Fruit fly (Drosophila melanogaster) whole organism, embryonic: Measurements from ENCODE around the gene CG16959.

ENCODE experiments used
- ATbp ChIP-seq: fragments of 200-800 bp; sonication (Bioruptor generic); optimal IDR thresholded peaks from 2 replicates; lab custom pipeline; 2017; ENCODE audit warnings: missing biosample characterization, mild to moderate bottlenecking, missing genetic modification characterization, missing genetic modification reagents
- Abd-B ChIP-seq: fragments of 200-800 bp; sonication (Bioruptor generic); optimal IDR thresholded peaks from 2 replicates; lab custom pipeline; 2018; ENCODE audit warnings: missing biosample characterization, mild to moderate bottlenecking, missing genetic modification characterization, moderate library complexity
- Asciz ChIP-seq: fragments of 200-800 bp; sonication (Bioruptor generic); optimal IDR thresholded peaks from 2 replicates; lab custom pipeline; 2017; ENCODE audit warnings: missing biosample characterization, mild to moderate bottlenecking, missing genetic modification characterization, missing genetic modification reagents
- Bdp1 ChIP-seq: fragments of 200-800 bp; sonication (Bioruptor generic); optimal IDR thresholded peaks from 3 replicates; lab custom pipeline; 2016; ENCODE audit warnings: missing biosample characterization, missing genetic modification characterization
- Bgb ChIP-seq: fragments of 200-800 bp; sonication (Bioruptor generic); IDR thresholded peaks from 2 replicates; pipeline ENCODE4 v1.3.6; 2022; ENCODE audit warnings: missing biosample characterization, missing genetic modification characterization; ENCODE audit not compliant: partially characterized antibody
- CG10209 ChIP-seq: fragments of 200-800 bp; sonication (Bioruptor generic); optimal IDR thresholded peaks from 3 replicates; lab custom pipeline; 2017; ENCODE audit warnings: missing biosample characterization, mild to moderate bottlenecking, missing genetic modification characterization, missing genetic modification reagents
- CG10321 ChIP-seq: fragments of 200-800 bp; sonication (Bioruptor generic); IDR thresholded peaks from 2 replicates; pipeline ENCODE4 v1.3.6; 2022; ENCODE audit warnings: missing biosample characterization, missing genetic modification characterization
- CG10565 ChIP-seq: fragments of 200-800 bp; sonication (Bioruptor generic); optimal IDR thresholded peaks from 3 replicates; lab custom pipeline; 2016; ENCODE audit warnings: missing biosample characterization, mild to moderate bottlenecking, missing genetic modification characterization
- CG11398 ChIP-seq: fragments of 200-800 bp; sonication (Bioruptor generic); optimal IDR thresholded peaks from 2 replicates; lab custom pipeline; 2016; ENCODE audit warnings: missing biosample characterization, missing genetic modification characterization
- CG14050 ChIP-seq: fragments of 200-800 bp; sonication (Bioruptor generic); IDR thresholded peaks from 3 replicates; pipeline ENCODE4 v1.3.6; 2022; ENCODE audit warnings: missing biosample characterization, missing genetic modification characterization
- CG15011 ChIP-seq: fragments of 200-800 bp; sonication (Bioruptor generic); optimal IDR thresholded peaks from 3 replicates; lab custom pipeline; 2018; ENCODE audit warnings: missing biosample characterization, mild to moderate bottlenecking, missing genetic modification characterization
- CG15073 ChIP-seq: fragments of 200-800 bp; sonication (Bioruptor generic); optimal IDR thresholded peaks from 2 replicates; lab custom pipeline; 2016; ENCODE audit warnings: missing biosample characterization, missing genetic modification characterization
- CG15514 ChIP-seq: fragments of 200-800 bp; sonication (Bioruptor generic); optimal IDR thresholded peaks from 3 replicates; lab custom pipeline; 2017; ENCODE audit warnings: missing biosample characterization, missing genetic modification characterization, mild to moderate bottlenecking, moderate library complexity, missing genetic modification reagents
- CG16813 ChIP-seq: fragments of 200-800 bp; sonication (Bioruptor generic); IDR thresholded peaks from 3 replicates; pipeline ENCODE4 v1.3.6; 2022; ENCODE audit warnings: missing biosample characterization, missing genetic modification characterization; ENCODE audit not compliant: partially characterized antibody
- CG18764 ChIP-seq: fragments of 200-800 bp; sonication (Bioruptor generic); optimal IDR thresholded peaks from 3 replicates; lab custom pipeline; 2016; ENCODE audit warnings: missing biosample characterization, missing genetic modification characterization
- CG2202 ChIP-seq: fragments of 200-800 bp; sonication (Bioruptor generic); optimal IDR thresholded peaks from 2 replicates; lab custom pipeline; 2018; ENCODE audit warnings: missing biosample characterization, mild to moderate bottlenecking, missing genetic modification characterization
- CG2712 ChIP-seq: fragments of 200-800 bp; optimal IDR thresholded peaks from 3 replicates; lab custom pipeline; 2019; ENCODE audit warnings: missing biosample characterization, mild to moderate bottlenecking, missing genetic modification characterization, moderate library complexity
- CG31224 ChIP-seq: fragments of 200-800 bp; sonication (Bioruptor generic); IDR thresholded peaks from 2 replicates; pipeline ENCODE4 v1.3.6; 2022; ENCODE audit warnings: missing biosample characterization, missing genetic modification characterization
- CG32772 ChIP-seq: fragments of 200-800 bp; sonication (Bioruptor generic); IDR thresholded peaks from 2 replicates; pipeline ENCODE4 v1.3.6; 2022; ENCODE audit warnings: missing biosample characterization, missing genetic modification characterization
- CG4424 ChIP-seq: fragments of 200-800 bp; sonication (Bioruptor generic); optimal IDR thresholded peaks from 3 replicates; lab custom pipeline; 2016; ENCODE audit warnings: missing biosample characterization, missing genetic modification characterization
- CG5953 ChIP-seq: fragments of 200-800 bp; sonication (Bioruptor generic); IDR thresholded peaks from 2 replicates; pipeline ENCODE4 v1.3.6; 2022; ENCODE audit warnings: missing biosample characterization, missing genetic modification characterization
- CG6175 ChIP-seq: fragments of 200-800 bp; sonication (Bioruptor generic); IDR thresholded peaks from 3 replicates; pipeline ENCODE4 v1.3.6; 2022; ENCODE audit warnings: missing biosample characterization, missing genetic modification characterization
- CG8281 ChIP-seq: fragments of 200-800 bp; sonication (Bioruptor generic); optimal IDR thresholded peaks from 2 replicates; lab custom pipeline; 2018; ENCODE audit warnings: missing biosample characterization, mild to moderate bottlenecking, missing genetic modification characterization, moderate library complexity
- CG8290 ChIP-seq, 3 experiments: fragments of 200-800 bp; sonication (Bioruptor generic); optimal IDR thresholded peaks; 2 replicates each; lab custom pipeline; 2016 to 2019; ENCODE audit warnings: missing biosample characterization in 3 of 3, missing genetic modification characterization in 3 of 3, mild to moderate bottlenecking in 2 of 3, moderate library complexity in 1 of 3
- CG8924 ChIP-seq: fragments of 200-800 bp; optimal IDR thresholded peaks from 3 replicates; lab custom pipeline; 2019; ENCODE audit warnings: missing biosample characterization, mild to moderate bottlenecking, missing genetic modification characterization, moderate library complexity
- CG8944 ChIP-seq: fragments of 200-800 bp; sonication (Bioruptor generic); optimal IDR thresholded peaks from 3 replicates; lab custom pipeline; 2016; ENCODE audit warnings: missing biosample characterization, missing genetic modification characterization
- Drgx ChIP-seq: fragments of 200-800 bp; sonication (Bioruptor generic); IDR thresholded peaks from 2 replicates; pipeline ENCODE4 v1.3.6; 2022; ENCODE audit warnings: missing biosample characterization, missing genetic modification characterization
- E2f1 ChIP-seq: fragments of 200-800 bp; sonication (Bioruptor generic); IDR thresholded peaks from 2 replicates; pipeline ENCODE4 v1.3.6; 2022; ENCODE audit warnings: missing biosample characterization, missing genetic modification characterization
- Eip74EF ChIP-seq, 2 experiments: fragments of 200-800 bp in 1 of 2; fragments of >200 bp in 1 of 2; sonication (Bioruptor generic) in 1 of 2; optimal IDR thresholded peaks; 2 replicates each; lab custom pipeline; 2017 to 2019; ENCODE audit warnings: missing biosample characterization in 2 of 2, missing genetic modification characterization in 2 of 2, mild to moderate bottlenecking in 1 of 2, moderate library complexity in 1 of 2
- NFAT ChIP-seq: fragments of 200-800 bp; sonication (Bioruptor generic); IDR thresholded peaks from 2 replicates; pipeline ENCODE4 v1.3.6; 2022; ENCODE audit warnings: missing biosample characterization, missing genetic modification characterization
- Oaz ChIP-seq: fragments of 200-800 bp; sonication (Bioruptor generic); IDR thresholded peaks from 2 replicates; pipeline ENCODE4 v1.3.6; 2022; ENCODE audit warnings: missing biosample characterization, missing genetic modification characterization
- Ptx1 ChIP-seq: fragments of 200-800 bp; sonication (Bioruptor generic); IDR thresholded peaks from 2 replicates; pipeline ENCODE4 v1.3.6; 2022; ENCODE audit warnings: missing biosample characterization, missing genetic modification characterization
- Rfx ChIP-seq: fragments of 200-800 bp; sonication (Bioruptor generic); IDR thresholded peaks from 2 replicates; pipeline ENCODE4 v1.3.6; 2022; ENCODE audit warnings: missing biosample characterization, missing genetic modification characterization
- Side ChIP-seq: fragments of 200-800 bp; sonication (Bioruptor generic); optimal IDR thresholded peaks from 2 replicates; lab custom pipeline; 2016; ENCODE audit warnings: missing biosample characterization, missing genetic modification characterization
- Trl ChIP-seq, 3 experiments: fragments of >200 bp in 2 of 3; fragments of 200-800 bp in 1 of 3; sonication (Bioruptor generic) in 1 of 3; optimal IDR thresholded peaks; 2 replicates in 1 of 3; 3 replicates in 2 of 3; lab custom pipeline; 2016 to 2017; ENCODE audit warnings: missing biosample characterization in 1 of 3, missing genetic modification characterization in 1 of 3
- ac ChIP-seq: fragments of 200-800 bp; sonication (Bioruptor generic); optimal IDR thresholded peaks from 3 replicates; lab custom pipeline; 2017; ENCODE audit warnings: missing biosample characterization, mild to moderate bottlenecking, missing genetic modification characterization
- amos ChIP-seq: fragments of 200-800 bp; sonication (Bioruptor generic); IDR thresholded peaks from 2 replicates; pipeline ENCODE4 v1.3.6; 2022; ENCODE audit warnings: missing biosample characterization, missing genetic modification characterization; ENCODE audit not compliant: partially characterized antibody
- ara ChIP-seq: fragments of 200-800 bp; sonication (Bioruptor generic); IDR thresholded peaks from 2 replicates; pipeline ENCODE4 v1.3.6; 2022; ENCODE audit warnings: missing biosample characterization, missing genetic modification characterization
- bcd ChIP-seq: fragments of 200-800 bp; sonication (Bioruptor generic); optimal IDR thresholded peaks from 2 replicates; lab custom pipeline; 2017; ENCODE audit warnings: missing biosample characterization, mild to moderate bottlenecking, missing genetic modification characterization
- cg ChIP-seq: fragments of 200-800 bp; sonication (Bioruptor generic); optimal IDR thresholded peaks from 3 replicates; lab custom pipeline; 2019; ENCODE audit warnings: missing biosample characterization, mild to moderate bottlenecking, missing genetic modification characterization, moderate library complexity
- cwo ChIP-seq: fragments of 200-800 bp; sonication (Bioruptor generic); optimal IDR thresholded peaks from 3 replicates; lab custom pipeline; 2017; ENCODE audit warnings: missing biosample characterization, missing genetic modification characterization, mild to moderate bottlenecking, moderate library complexity, missing genetic modification reagents
- dpn ChIP-seq, 2 experiments: fragments of 200-800 bp; sonication (Bioruptor generic); optimal IDR thresholded peaks; 3 replicates each; lab custom pipeline; 2016; ENCODE audit warnings: missing biosample characterization in 2 of 2, missing genetic modification characterization in 2 of 2
- kni ChIP-seq: fragments of 200-800 bp; sonication (Bioruptor generic); optimal IDR thresholded peaks from 3 replicates; lab custom pipeline; 2017; ENCODE audit warnings: mild to moderate bottlenecking, missing biosample characterization, missing genetic modification reagents, missing genetic modification characterization
- peb ChIP-seq: fragments of 200-800 bp; sonication (Bioruptor generic); IDR thresholded peaks from 2 replicates; pipeline ENCODE4 v1.3.6; 2022; ENCODE audit warnings: missing biosample characterization, missing genetic modification characterization
- ro ChIP-seq: fragments of 200-800 bp; sonication (Bioruptor generic); IDR thresholded peaks from 2 replicates; pipeline ENCODE4 v1.3.6; 2022; ENCODE audit warnings: missing biosample characterization, missing genetic modification characterization
- row ChIP-seq: fragments of 200-800 bp; sonication (Bioruptor generic); IDR thresholded peaks from 3 replicates; pipeline ENCODE4 v1.3.6; 2022; ENCODE audit warnings: missing biosample characterization, missing genetic modification characterization
- sc ChIP-seq, 3 experiments: fragments of >200 bp in 2 of 3; fragments of 200-800 bp in 1 of 3; sonication (Bioruptor generic) in 1 of 3; optimal IDR thresholded peaks; 2 replicates in 2 of 3; 3 replicates in 1 of 3; lab custom pipeline; 2017; ENCODE audit warnings: mild to moderate bottlenecking in 1 of 3, missing biosample characterization in 1 of 3, missing genetic modification characterization in 1 of 3, missing genetic modification reagents in 1 of 3
- sd ChIP-seq: fragments of 200-800 bp; sonication (Bioruptor generic); optimal IDR thresholded peaks from 3 replicates; lab custom pipeline; 2018; ENCODE audit warnings: missing biosample characterization, mild to moderate bottlenecking, missing genetic modification characterization, moderate library complexity
- yki ChIP-seq: fragments of >200 bp; optimal IDR thresholded peaks from 3 replicates; lab custom pipeline; 2018

CG16959 gene

dm6 chr3L:15125077-15125652 lies at the start of gene CG16959:
Gene CG16959, minus strand, starts transcription at chr3L:15125321.
- TF ChIP-seq ro (GFP tag; lab: Robert Waterston, UW) = no peak
- no peak for TF ChIP-seq sc (optimal IDR thresholded peaks at IDR 0.05; lab: Kevin White, UChicago)
- TF ChIP-seq sc (GFP tag; optimal IDR thresholded peaks at IDR 0.05; lab: Kevin White, UChicago) = no peak
- TF ChIP-seq CG2202 (tag; lab: Kevin White, UChicago) = no peak
- TF ChIP-seq CG5953 = no peak
- TF ChIP-seq Eip74EF (GFP tag; optimal IDR thresholded peaks at IDR 0.05; lab: Kevin White, UChicago) = no peak
- TF ChIP-seq CG11398 (GFP tag; lab: Kevin White, UChicago) = no peak
- TF ChIP-seq kni (GFP tag; lab: Kevin White, UChicago) = peak; percentile 91
- no peak for TF ChIP-seq CG8290 (GFP tag; optimal IDR thresholded peaks at IDR 0.05; lab: Kevin White, UChicago)
- TF ChIP-seq CG8290 (tag; optimal IDR thresholded peaks at IDR 0.05; lab: Kevin White, UChicago) = no peak
- no peak for TF ChIP-seq CG10565
- no peak for TF ChIP-seq peb (GFP tag; lab: Robert Waterston, UW)
- TF ChIP-seq CG18764 = no peak
- no peak for TF ChIP-seq CG4424 (GFP tag; lab: Kevin White, UChicago)
- TF ChIP-seq Oaz = no peak
- no peak for TF ChIP-seq CG14050 (GFP tag; lab: Robert Waterston, UW)
- TF ChIP-seq CG32772 (GFP tag; lab: Robert Waterston, UW) = no peak
- TF ChIP-seq Bgb (GFP tag; lab: Robert Waterston, UW) = peak; percentile 27; the same call in 1 of the 2 replicates
- no peak for TF ChIP-seq row (GFP tag; lab: Robert Waterston, UW)
- no peak for TF ChIP-seq CG8944 (GFP tag; lab: Kevin White, UChicago)
- TF ChIP-seq Abd-B (GFP tag; lab: Kevin White, UChicago) = no peak
- TF ChIP-seq CG6175 (GFP tag; lab: Robert Waterston, UW) = no peak
- no peak for TF ChIP-seq CG15073
- no peak for TF ChIP-seq ac
- no peak for TF ChIP-seq bcd (GFP tag; lab: Kevin White, UChicago)
- no peak for TF ChIP-seq CG8281 (tag; lab: Kevin White, UChicago)
- TF ChIP-seq Asciz = no peak
- TF ChIP-seq ara (GFP tag; lab: Robert Waterston, UW) = no peak
- peak; percentile 50 to 55 for TF ChIP-seq Trl (optimal IDR thresholded peaks at IDR 0.05; lab: Kevin White, UChicago)
- no peak for TF ChIP-seq Trl (GFP tag; optimal IDR thresholded peaks at IDR 0.05; lab: Kevin White, UChicago)
- no peak for TF ChIP-seq CG16813 (GFP tag; lab: Robert Waterston, UW)
- no peak for TF ChIP-seq cwo (GFP tag; lab: Kevin White, UChicago)
- TF ChIP-seq Drgx (GFP tag; lab: Robert Waterston, UW) = peak; percentile 21; the same call in 1 of the 2 replicates
- TF ChIP-seq Ptx1 (GFP tag; lab: Robert Waterston, UW) = no peak
- TF ChIP-seq sd (tag; lab: Kevin White, UChicago) = no peak
- TF ChIP-seq Side (GFP tag; lab: Kevin White, UChicago) = no peak
- TF ChIP-seq CG31224 (GFP tag; lab: Robert Waterston, UW) = no peak
- no peak for TF ChIP-seq yki
- TF ChIP-seq Rfx (GFP tag; lab: Robert Waterston, UW) = no peak
- TF ChIP-seq cg (GFP tag; lab: Kevin White, UChicago) = no peak
- peak; percentile 30; the same call in 1 of the 2 replicates for TF ChIP-seq amos (GFP tag; lab: Robert Waterston, UW)
- no peak for TF ChIP-seq CG10209
- no peak for TF ChIP-seq ATbp (GFP tag; lab: Kevin White, UChicago)
- TF ChIP-seq Bdp1 (GFP tag; lab: Kevin White, UChicago) = no peak
- TF ChIP-seq NFAT (GFP tag; lab: Robert Waterston, UW) = 0 out of 2 replicates have a peak, but pooled peaks have one; percentile 2
- no peak for TF ChIP-seq CG10321 (GFP tag; lab: Robert Waterston, UW)
- peak; percentile 27 for TF ChIP-seq CG15514 (GFP tag; lab: Kevin White, UChicago)
- no peak for TF ChIP-seq dpn (GFP tag; optimal IDR thresholded peaks at IDR 0.05; lab: Kevin White, UChicago)
- no peak for TF ChIP-seq E2f1 (GFP tag; lab: Robert Waterston, UW)
- TF ChIP-seq CG15011 (GFP tag; lab: Kevin White, UChicago) = no peak
- TF ChIP-seq CG8924 (tag; lab: Kevin White, UChicago) = no peak
- no peak for TF ChIP-seq CG2712 (tag; lab: Kevin White, UChicago)
